Worm (Caenorhabditis elegans) whole organism, midembryonic: ENCODE results near the gene C25H3.10.

Source experiments
- T22C8.4 ChIP-seq: fragments of 200-800 bp; sonication (Bioruptor generic); IDR thresholded peaks from 2 replicates; pipeline ENCODE4 v1.3.6; 2022; ENCODE audit warnings: missing genetic modification characterization, missing compliant biosample characterization
- cog-1 ChIP-seq: sonication (generic microtip); optimal IDR thresholded peaks from 2 replicates; lab custom pipeline; 2016; ENCODE audit warnings: missing genetic modification characterization, missing compliant biosample characterization
- flt-1 ChIP-seq: fragments of 200-800 bp; sonication (Bioruptor generic); IDR thresholded peaks from 2 replicates; pipeline ENCODE4 v1.3.6; 2022; ENCODE audit warnings: missing genetic modification characterization, missing compliant biosample characterization
- tab-1 ChIP-seq: fragments of 200-800 bp; sonication (Bioruptor generic); IDR thresholded peaks from 2 replicates; pipeline ENCODE4 v1.3.6; 2022; ENCODE audit warnings: missing genetic modification characterization, missing compliant biosample characterization
- ztf-23 ChIP-seq: fragments of 200-800 bp; sonication (Bioruptor generic); IDR thresholded peaks from 2 replicates; pipeline ENCODE4 v1.3.6; 2022; ENCODE audit warnings: missing genetic modification reagents, missing genetic modification characterization, missing compliant biosample characterization
- ztf-29 ChIP-seq: fragments of 200-800 bp; sonication (Bioruptor generic); IDR thresholded peaks from 2 replicates; pipeline ENCODE4 v1.3.6; 2022; ENCODE audit warnings: missing genetic modification reagents, missing genetic modification characterization, missing compliant biosample characterization

- TF ChIP-seq cog-1 (tag; lab: Kevin White, UChicago) (no peak), ztf-29 (GFP tag; lab: Robert Waterston, UW) (no peak), flt-1 (no peak), ztf-23 (GFP tag; lab: Robert Waterston, UW) (no peak), tab-1 (GFP tag; lab: Robert Waterston, UW) (no peak), T22C8.4 (GFP tag; lab: Robert Waterston, UW) (no peak)
Observed at ce11 chrII:5698254-5698653, 515 bp downstream of the C25H3.10 start.
